Worm (Caenorhabditis elegans) whole organism, young adult: Measurements from ENCODE around the gene ZC204.6.

ENCODE experiments used
- B0019.2 ChIP-seq: fragments of 200-800 bp; sonication (Bioruptor generic); conservative IDR thresholded peaks from 2 replicates; pipeline ENCODE4 v1.3.6; 2022; ENCODE audit warnings: missing genetic modification reagents, missing genetic modification characterization, missing compliant biosample characterization
- B0336.3 ChIP-seq: fragments of 200-800 bp; sonication (Bioruptor generic); IDR thresholded peaks from 2 replicates; pipeline ENCODE4 v1.3.6; 2022; ENCODE audit warnings: missing genetic modification characterization, missing compliant biosample characterization
- F52B5.7 ChIP-seq: sonication (generic microtip); optimal IDR thresholded peaks from 2 replicates; lab custom pipeline; 2016; ENCODE audit warnings: mild to moderate bottlenecking, missing genetic modification characterization, missing compliant biosample characterization
- K12H6.12 ChIP-seq: fragments of 200-800 bp; sonication (Bioruptor generic); optimal IDR thresholded peaks from 2 replicates; lab custom pipeline; 2018; ENCODE audit warnings: mild to moderate bottlenecking, missing genetic modification characterization, missing compliant biosample characterization
- T07F8.4 ChIP-seq: sonication (generic microtip); optimal IDR thresholded peaks from 2 replicates; lab custom pipeline; 2016; ENCODE audit warnings: mild to moderate bottlenecking, missing genetic modification characterization, moderate library complexity, missing compliant biosample characterization
- T26A5.8 ChIP-seq: sonication (generic microtip); optimal IDR thresholded peaks from 2 replicates; lab custom pipeline; 2016; ENCODE audit warnings: missing genetic modification characterization, missing compliant biosample characterization
- Y56A3A.18 ChIP-seq: fragments of 200-800 bp; sonication (Bioruptor generic); IDR thresholded peaks from 2 replicates; pipeline ENCODE4 v1.3.6; 2022; ENCODE audit warnings: missing genetic modification reagents, missing genetic modification characterization, missing compliant biosample characterization
- Y79H2A.3 ChIP-seq: fragments of 200-800 bp; sonication (Bioruptor generic); conservative IDR thresholded peaks from 2 replicates; pipeline ENCODE4 v1.3.6; 2022; ENCODE audit warnings: missing genetic modification reagents, missing genetic modification characterization, missing compliant biosample characterization
- athp-1 ChIP-seq: sonication (generic microtip); optimal IDR thresholded peaks from 2 replicates; lab custom pipeline; 2017; ENCODE audit warnings: mild to moderate bottlenecking, missing genetic modification characterization, missing compliant biosample characterization
- attf-5 ChIP-seq: fragments of 200-800 bp; sonication (Bioruptor generic); optimal IDR thresholded peaks from 2 replicates; lab custom pipeline; 2018; ENCODE audit warnings: mild to moderate bottlenecking, missing genetic modification characterization, missing compliant biosample characterization
- bed-1 ChIP-seq: fragments of 200-800 bp; sonication (Bioruptor generic); IDR thresholded peaks from 2 replicates; pipeline ENCODE4 v1.3.6; 2022; ENCODE audit warnings: missing genetic modification reagents, missing genetic modification characterization, missing compliant biosample characterization
- cebp-1 ChIP-seq, 2 experiments: fragments of 200-800 bp in 1 of 2; sonication (Bioruptor generic) in 1 of 2; sonication (generic microtip) in 1 of 2; IDR thresholded peaks in 1 of 2; optimal IDR thresholded peaks in 1 of 2; 2 replicates each; pipeline versions ENCODE4 v1.3.6 to Lab custom; 2017 to 2022; ENCODE audit warnings: missing compliant biosample characterization in 2 of 2, missing genetic modification characterization in 2 of 2, mild to moderate bottlenecking in 1 of 2, missing genetic modification reagents in 1 of 2, moderate library complexity in 1 of 2
- cebp-2 ChIP-seq: fragments of 200-800 bp; sonication (Bioruptor generic); IDR thresholded peaks from 2 replicates; pipeline ENCODE4 v1.3.6; 2022; ENCODE audit warnings: missing genetic modification characterization, missing compliant biosample characterization
- ceh-27 ChIP-seq: fragments of 200-800 bp; sonication (Bioruptor generic); optimal IDR thresholded peaks from 2 replicates; lab custom pipeline; 2018; ENCODE audit warnings: mild to moderate bottlenecking, missing genetic modification characterization, moderate library complexity, missing compliant biosample characterization
- ceh-79 ChIP-seq: sonication (generic microtip); optimal IDR thresholded peaks from 2 replicates; lab custom pipeline; 2017; ENCODE audit warnings: mild to moderate bottlenecking, missing genetic modification characterization, missing compliant biosample characterization
- ceh-91 ChIP-seq: fragments of 200-800 bp; sonication (Bioruptor generic); IDR thresholded peaks from 2 replicates; pipeline ENCODE4 v1.3.6; 2022; ENCODE audit warnings: missing genetic modification reagents, missing genetic modification characterization, missing compliant biosample characterization
- him-1 ChIP-seq: sonication (generic microtip); optimal IDR thresholded peaks from 2 replicates; lab custom pipeline; 2016; ENCODE audit warnings: missing genotype, missing genetic modification reagents, missing genetic modification characterization, missing compliant biosample characterization
- hlh-12 ChIP-seq: sonication (generic microtip); optimal IDR thresholded peaks from 2 replicates; lab custom pipeline; 2016; ENCODE audit warnings: missing genetic modification characterization, missing compliant biosample characterization
- hmg-1.2 ChIP-seq: fragments of 200-800 bp; sonication (Bioruptor generic); IDR thresholded peaks from 2 replicates; pipeline ENCODE4 v1.3.6; 2022; ENCODE audit warnings: missing genetic modification reagents, missing genetic modification characterization, missing compliant biosample characterization
- hrde-1 ChIP-seq: sonication (generic microtip); optimal IDR thresholded peaks from 2 replicates; lab custom pipeline; 2016; ENCODE audit warnings: missing genetic modification characterization, mild to moderate bottlenecking, missing compliant biosample characterization, moderate library complexity, missing genotype, missing genetic modification reagents, borderline replicate concordance
- lag-1 ChIP-seq: fragments of 200-800 bp; sonication (Bioruptor generic); IDR thresholded peaks from 2 replicates; pipeline ENCODE4 v1.3.6; 2022; ENCODE audit warnings: missing genetic modification reagents, missing genetic modification characterization, missing compliant biosample characterization
- madf-3 ChIP-seq: fragments of 200-800 bp; sonication (Bioruptor generic); IDR thresholded peaks from 2 replicates; pipeline ENCODE4 v1.3.6; 2022; ENCODE audit warnings: missing genetic modification reagents, missing genetic modification characterization, missing compliant biosample characterization
- mes-4 ChIP-seq: sonication (generic microtip); optimal IDR thresholded peaks from 2 replicates; lab custom pipeline; 2016; ENCODE audit warnings: missing genotype, missing genetic modification characterization, missing compliant biosample characterization
- nfya-1 ChIP-seq: sonication (generic microtip); optimal IDR thresholded peaks from 2 replicates; lab custom pipeline; 2017; ENCODE audit warnings: antibody characterized with exemption, missing compliant biosample characterization, missing genetic modification characterization, borderline replicate concordance; ENCODE audit not compliant: insufficient read depth
- pbrm-1 ChIP-seq: fragments of 200-800 bp; sonication (Bioruptor generic); IDR thresholded peaks from 2 replicates; pipeline ENCODE4 v1.3.6; 2022; ENCODE audit warnings: missing genetic modification reagents, missing genetic modification characterization, missing compliant biosample characterization
- snpc-1.3 ChIP-seq: sonication (generic microtip); optimal IDR thresholded peaks from 2 replicates; lab custom pipeline; 2017; ENCODE audit warnings: missing genetic modification characterization, mild to moderate bottlenecking, missing compliant biosample characterization, antibody characterized with exemption, moderate library complexity, missing genotype, missing genetic modification reagents; ENCODE audit not compliant: insufficient read depth
- snpc-4 ChIP-seq, 5 experiments: fragments of 150-350 bp in 1 of 5; sonication (generic microtip) in 4 of 5; optimal IDR thresholded peaks; 2 replicates each; lab custom pipeline; 2014 to 2018; ENCODE audit warnings: missing genetic modification characterization in 5 of 5, missing biosample characterization in 3 of 5, antibody characterized with exemption in 2 of 5, mild to moderate bottlenecking in 2 of 5, missing compliant biosample characterization in 2 of 5, missing genotype in 2 of 5, moderate library complexity in 2 of 5, missing genetic modification reagents in 1 of 5
- somi-1 ChIP-seq: fragments of 200-800 bp; sonication (Bioruptor generic); optimal IDR thresholded peaks from 2 replicates; lab custom pipeline; 2018; ENCODE audit warnings: mild to moderate bottlenecking, missing genetic modification characterization, missing compliant biosample characterization
- unc-62 ChIP-seq: fragments of 150-350 bp; optimal IDR thresholded peaks from 2 replicates; lab custom pipeline; 2014; ENCODE audit warnings: missing biosample characterization, missing genetic modification reagents, missing genetic modification characterization
- zfh-2 ChIP-seq: fragments of 200-800 bp; sonication (Bioruptor generic); conservative IDR thresholded peaks from 2 replicates; pipeline ENCODE4 v1.3.6; 2022; ENCODE audit warnings: missing genetic modification reagents, missing genetic modification characterization, missing compliant biosample characterization
- ztf-18 ChIP-seq: sonication (generic microtip); optimal IDR thresholded peaks from 2 replicates; lab custom pipeline; 2016; ENCODE audit warnings: missing genotype, mild to moderate bottlenecking, missing genetic modification characterization, missing compliant biosample characterization
- ztf-22 ChIP-seq: fragments of 200-800 bp; sonication (Bioruptor generic); optimal IDR thresholded peaks from 2 replicates; lab custom pipeline; 2018; ENCODE audit warnings: mild to moderate bottlenecking, missing genetic modification characterization, moderate library complexity, missing compliant biosample characterization
- ztf-26 ChIP-seq: sonication (generic microtip); optimal IDR thresholded peaks from 2 replicates; lab custom pipeline; 2017; ENCODE audit warnings: missing genetic modification characterization, missing compliant biosample characterization

Gene ZC204.6

DNA sequence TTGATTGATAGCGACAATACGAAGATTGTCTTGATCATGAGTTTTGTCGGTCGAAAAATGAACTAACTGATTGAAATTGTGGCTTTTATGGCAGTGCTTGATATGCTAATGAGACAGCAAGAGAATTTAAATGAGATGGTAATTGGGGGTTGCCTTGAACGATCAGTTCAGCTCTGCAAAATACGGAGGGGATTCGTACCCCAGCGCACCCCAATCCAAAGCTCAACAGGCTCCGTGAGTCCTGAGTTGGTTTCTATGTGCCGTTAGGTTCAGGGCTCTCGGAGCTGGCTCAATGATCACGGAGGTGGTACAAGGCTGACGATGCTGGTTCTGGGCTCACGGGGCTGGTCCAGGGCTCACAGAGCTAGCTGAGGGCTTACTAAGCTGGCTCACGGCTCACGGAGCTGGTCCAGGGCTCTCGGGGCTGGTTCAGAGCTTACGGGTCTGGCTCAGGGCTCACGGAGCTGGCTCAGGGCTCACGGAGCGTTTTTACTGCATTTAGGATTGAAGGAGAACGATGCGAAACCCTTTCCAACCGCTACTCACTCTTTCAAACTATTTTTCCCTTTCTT, at the start of gene ZC204.6:
ZC204.6 (minus strand) TSS at position 51 of the 572 bp plus-strand sequence.
- TF ChIP-seq attf-5 (GFP tag; lab: Kevin White, UChicago) (no peak), zfh-2 (GFP tag; lab: Robert Waterston, UW) (peak; percentile 84)

ce11 chrII:1692827-1693226, 48.2 kb upstream of the ZC204.6 start, which contains the start of gene fbxc-21:
TSS of gene fbxc-21 (minus strand) at chrII:1692927.
- TF ChIP-seq nfya-1 (tag; lab: Kevin White, UChicago): no peak
- TF ChIP-seq ztf-18 (tag; lab: Kevin White, UChicago): no peak
- no peak for TF ChIP-seq hrde-1
- no peak for TF ChIP-seq T07F8.4 (tag; lab: Kevin White, UChicago)
- TF ChIP-seq him-1 (tag; lab: Kevin White, UChicago): no peak
- no peak for TF ChIP-seq mes-4 (tag; lab: Kevin White, UChicago)
- no peak for TF ChIP-seq Y56A3A.18 (GFP tag; lab: Robert Waterston, UW)
- TF ChIP-seq ztf-26 (tag; lab: Kevin White, UChicago): no peak
- TF ChIP-seq lag-1 (GFP tag; lab: Robert Waterston, UW): no peak
- no peak for TF ChIP-seq unc-62 (GFP tag; lab: Kevin White, UChicago)
- TF ChIP-seq pbrm-1: no peak
- no peak for TF ChIP-seq madf-3
- TF ChIP-seq bed-1: no peak
- TF ChIP-seq, all 124 proteins: peak for 0

- TF ChIP-seq madf-3 (no peak), ceh-27 (GFP tag; lab: Kevin White, UChicago) (no peak), K12H6.12 (tag; lab: Kevin White, UChicago) (no peak), ztf-22 (GFP tag; lab: Kevin White, UChicago) (no peak), B0336.3 (GFP tag; lab: Robert Waterston, UW) (no peak), Y79H2A.3 (GFP tag; lab: Robert Waterston, UW) (no peak), ceh-91 (GFP tag; lab: Robert Waterston, UW) (no peak), athp-1 (tag; lab: Kevin White, UChicago) (no peak), hmg-1.2 (GFP tag; lab: Robert Waterston, UW) (no peak), hlh-12 (tag; lab: Kevin White, UChicago) (no peak), snpc-1.3 (tag; lab: Kevin White, UChicago) (no peak), T26A5.8 (tag; lab: Kevin White, UChicago) (no peak), ceh-79 (tag; lab: Kevin White, UChicago) (no peak), cebp-1 (GFP tag; IDR thresholded peaks at IDR 0.05; lab: Robert Waterston, UW) (no peak), cebp-1 (tag; optimal IDR thresholded peaks at IDR 0.05; lab: Kevin White, UChicago) (no peak), somi-1 (GFP tag; lab: Kevin White, UChicago) (no peak), snpc-4 (GFP tag; optimal IDR thresholded peaks at IDR 0.05; lab: Kevin White, UChicago) (no peak), snpc-4 (tag; optimal IDR thresholded peaks at IDR 0.05; lab: Kevin White, UChicago) (no peak), cebp-2 (no peak), F52B5.7 (tag; lab: Kevin White, UChicago) (no peak), B0019.2 (no peak)
These were observed 46.4 kb upstream of the ZC204.6 start, which contains the start of gene fbxc-22 for ce11 chrII:1691011-1691410. TSS of gene fbxc-22 (minus strand) at chrII:1691111.
